Worm (Caenorhabditis elegans) whole organism, L3 larva: ENCODE measurements around the gene Y71H2AM.3.

Experiments
- R02D3.7 ChIP-seq: fragments of 150-350 bp; optimal IDR thresholded peaks from 2 replicates; lab custom pipeline; 2014; ENCODE audit warnings: missing biosample characterization, missing genetic modification characterization
- ceh-28 ChIP-seq: fragments of 150-350 bp; optimal IDR thresholded peaks from 2 replicates; lab custom pipeline; 2014; ENCODE audit warnings: missing biosample characterization, missing genetic modification reagents, missing genetic modification characterization
- elt-2 ChIP-seq: sonication (generic microtip); optimal IDR thresholded peaks from 2 replicates; lab custom pipeline; 2016; ENCODE audit warnings: missing genetic modification reagents, mild to moderate bottlenecking, missing genetic modification characterization, missing compliant biosample characterization
- lin-15B ChIP-seq: fragments of 150-350 bp; optimal IDR thresholded peaks from 2 replicates; lab custom pipeline; 2014; ENCODE audit warnings: missing biosample characterization, missing genetic modification characterization
- unc-62 ChIP-seq: fragments of 150-350 bp; sonication (generic microtip); optimal IDR thresholded peaks from 4 replicates; lab custom pipeline; 2014; ENCODE audit warnings: missing biosample characterization, missing genetic modification reagents, missing genetic modification characterization
- ztf-11 ChIP-seq: fragments of 150-350 bp; optimal IDR thresholded peaks from 2 replicates; lab custom pipeline; 2014; ENCODE audit warnings: missing biosample characterization, missing genetic modification characterization

- no peak for TF ChIP-seq ceh-28 (tag; lab: Kevin White, UChicago)
- no peak for TF ChIP-seq lin-15B (tag; lab: Kevin White, UChicago)
- no peak for TF ChIP-seq elt-2 (tag; lab: Kevin White, UChicago)
- no peak for TF ChIP-seq ztf-11 (tag; lab: Kevin White, UChicago)
- no peak for TF ChIP-seq unc-62 (GFP tag; lab: Kevin White, UChicago)
- TF ChIP-seq R02D3.7 = no peak
Observed at ce11 chrIII:2801800-2802515, 3.3 kb upstream of the Y71H2AM.3 start, which contains the start of the genes twk-45 and Y71H2AM.25.
